Fruit fly (Drosophila melanogaster) whole organism, embryonic: ENCODE results near the gene CG13409.

Experiments used
- Antp ChIP-seq: fragments of 200-800 bp; sonication (Bioruptor generic); optimal IDR thresholded peaks from 3 replicates; lab custom pipeline; 2016; ENCODE audit warnings: missing biosample characterization, missing genetic modification characterization
- Blimp-1 ChIP-seq: fragments of 200-800 bp; sonication (Bioruptor generic); optimal IDR thresholded peaks from 3 replicates; lab custom pipeline; 2018; ENCODE audit warnings: missing biosample characterization, missing genetic modification characterization, mild to moderate bottlenecking, moderate library complexity, missing genetic modification reagents
- CG10979 ChIP-seq: fragments of 200-800 bp; sonication (Bioruptor generic); optimal IDR thresholded peaks from 2 replicates; lab custom pipeline; 2018; ENCODE audit warnings: missing biosample characterization, mild to moderate bottlenecking, missing genetic modification characterization, moderate library complexity
- CG11504 ChIP-seq: fragments of 200-800 bp; sonication (Bioruptor generic); optimal IDR thresholded peaks from 3 replicates; lab custom pipeline; 2019; ENCODE audit warnings: missing biosample characterization, mild to moderate bottlenecking, missing genetic modification characterization, moderate library complexity
- CG13296 ChIP-seq: fragments of 200-800 bp; sonication (Bioruptor generic); optimal IDR thresholded peaks from 3 replicates; lab custom pipeline; 2018; ENCODE audit warnings: missing biosample characterization, mild to moderate bottlenecking, missing genetic modification characterization
- CG15073 ChIP-seq: fragments of 200-800 bp; sonication (Bioruptor generic); optimal IDR thresholded peaks from 2 replicates; lab custom pipeline; 2016; ENCODE audit warnings: missing biosample characterization, missing genetic modification characterization
- CG18262 ChIP-seq: fragments of 200-800 bp; optimal IDR thresholded peaks from 3 replicates; lab custom pipeline; 2019; ENCODE audit warnings: missing biosample characterization, mild to moderate bottlenecking, missing genetic modification characterization, moderate library complexity
- CG2116 ChIP-seq: fragments of 200-800 bp; sonication (Bioruptor generic); optimal IDR thresholded peaks from 3 replicates; lab custom pipeline; 2018; ENCODE audit warnings: missing biosample characterization, mild to moderate bottlenecking, missing genetic modification characterization
- CG2678 ChIP-seq: fragments of 200-800 bp; sonication (Bioruptor generic); optimal IDR thresholded peaks from 3 replicates; lab custom pipeline; 2019; ENCODE audit warnings: missing biosample characterization, mild to moderate bottlenecking, missing genetic modification characterization, moderate library complexity
- CG30020 ChIP-seq: fragments of 200-800 bp; optimal IDR thresholded peaks from 2 replicates; lab custom pipeline; 2019; ENCODE audit warnings: missing biosample characterization, mild to moderate bottlenecking, missing genetic modification characterization, moderate library complexity
- CG3163 ChIP-seq: fragments of 200-800 bp; sonication (Bioruptor generic); optimal IDR thresholded peaks from 3 replicates; lab custom pipeline; 2016; ENCODE audit warnings: missing biosample characterization, missing genetic modification characterization
- CG32532 ChIP-seq: fragments of 200-800 bp; sonication (Bioruptor generic); IDR thresholded peaks from 2 replicates; pipeline ENCODE4 v1.3.6; 2022; ENCODE audit warnings: missing biosample characterization, missing genetic modification characterization
- CG34224 ChIP-seq: fragments of 200-800 bp; sonication (Bioruptor generic); IDR thresholded peaks from 3 replicates; pipeline ENCODE4 v1.3.6; 2022; ENCODE audit warnings: missing biosample characterization, missing genetic modification characterization; ENCODE audit not compliant: partially characterized antibody
- CG3847 ChIP-seq: fragments of 200-800 bp; sonication (Bioruptor generic); IDR thresholded peaks from 2 replicates; pipeline ENCODE4 v1.3.6; 2022; ENCODE audit warnings: missing biosample characterization, missing genetic modification characterization
- CG4360 ChIP-seq: fragments of 200-800 bp; sonication (Bioruptor generic); IDR thresholded peaks from 2 replicates; pipeline ENCODE4 v1.3.6; 2022; ENCODE audit warnings: missing biosample characterization, missing genetic modification characterization
- CG6254 ChIP-seq: fragments of 200-800 bp; sonication (Bioruptor generic); optimal IDR thresholded peaks from 3 replicates; lab custom pipeline; 2017; ENCODE audit warnings: mild to moderate bottlenecking, missing biosample characterization, missing genetic modification reagents, missing genetic modification characterization
- CG6683 ChIP-seq: fragments of 200-800 bp; sonication (Bioruptor generic); optimal IDR thresholded peaks from 2 replicates; lab custom pipeline; 2017; ENCODE audit warnings: missing biosample characterization, mild to moderate bottlenecking, missing genetic modification characterization, missing genetic modification reagents
- CG7556 ChIP-seq: fragments of 200-800 bp; sonication (Bioruptor generic); optimal IDR thresholded peaks from 2 replicates; lab custom pipeline; 2017; ENCODE audit warnings: missing biosample characterization, mild to moderate bottlenecking, missing genetic modification characterization
- CG8388 ChIP-seq: fragments of 200-800 bp; sonication (Bioruptor generic); optimal IDR thresholded peaks from 2 replicates; lab custom pipeline; 2019; ENCODE audit warnings: missing biosample characterization, mild to moderate bottlenecking, missing genetic modification characterization, moderate library complexity
- CG9932 ChIP-seq: fragments of 200-800 bp; sonication (Bioruptor generic); IDR thresholded peaks from 2 replicates; pipeline ENCODE4 v1.3.6; 2022; ENCODE audit warnings: missing biosample characterization, missing genetic modification characterization
- CHES-1-like ChIP-seq: fragments of 200-800 bp; sonication (Bioruptor generic); optimal IDR thresholded peaks from 2 replicates; lab custom pipeline; 2016; ENCODE audit warnings: missing biosample characterization, missing genetic modification characterization
- Camta ChIP-seq: fragments of 200-800 bp; sonication (Bioruptor generic); optimal IDR thresholded peaks from 2 replicates; lab custom pipeline; 2016; ENCODE audit warnings: missing biosample characterization, missing genetic modification characterization
- Deaf1 ChIP-seq: fragments of 200-800 bp; optimal IDR thresholded peaks from 3 replicates; lab custom pipeline; 2019; ENCODE audit warnings: missing biosample characterization, mild to moderate bottlenecking, missing genetic modification characterization, moderate library complexity
- Hand ChIP-seq: fragments of 200-800 bp; sonication (Bioruptor generic); optimal IDR thresholded peaks from 2 replicates; lab custom pipeline; 2017; ENCODE audit warnings: mild to moderate bottlenecking, missing biosample characterization, missing genetic modification reagents, missing genetic modification characterization
- MESR4 ChIP-seq: fragments of 200-800 bp; sonication (Bioruptor generic); optimal IDR thresholded peaks from 2 replicates; lab custom pipeline; 2018; ENCODE audit warnings: missing biosample characterization, mild to moderate bottlenecking, missing genetic modification characterization, moderate library complexity
- MTF-1 ChIP-seq: fragments of 200-800 bp; sonication (Bioruptor generic); optimal IDR thresholded peaks from 2 replicates; lab custom pipeline; 2018; ENCODE audit warnings: missing biosample characterization, mild to moderate bottlenecking, missing genetic modification characterization, borderline replicate concordance
- NC2α ChIP-seq: fragments of 200-800 bp; sonication (Bioruptor generic); optimal IDR thresholded peaks from 2 replicates; lab custom pipeline; 2016; ENCODE audit warnings: missing biosample characterization, missing genetic modification characterization
- Pdp1 ChIP-seq, 2 experiments: fragments of 200-800 bp; sonication (Bioruptor generic); optimal IDR thresholded peaks; 3 replicates each; lab custom pipeline; 2016; ENCODE audit warnings: missing biosample characterization in 2 of 2, missing genetic modification characterization in 2 of 2, mild to moderate bottlenecking in 1 of 2, moderate library complexity in 1 of 2
- Ptx1 ChIP-seq: fragments of 200-800 bp; sonication (Bioruptor generic); IDR thresholded peaks from 2 replicates; pipeline ENCODE4 v1.3.6; 2022; ENCODE audit warnings: missing biosample characterization, missing genetic modification characterization
- Sox100B ChIP-seq: fragments of 200-800 bp; sonication (Bioruptor generic); optimal IDR thresholded peaks from 3 replicates; lab custom pipeline; 2018; ENCODE audit warnings: missing biosample characterization, mild to moderate bottlenecking, missing genetic modification characterization
- Sry-β ChIP-seq: fragments of 200-800 bp; sonication (Bioruptor generic); optimal IDR thresholded peaks from 2 replicates; lab custom pipeline; 2018; ENCODE audit warnings: missing biosample characterization, mild to moderate bottlenecking, missing genetic modification characterization, moderate library complexity
- Sry-δ ChIP-seq: fragments of 200-800 bp; sonication (Bioruptor generic); optimal IDR thresholded peaks from 2 replicates; lab custom pipeline; 2016; ENCODE audit warnings: missing biosample characterization, missing genetic modification characterization
- Vsx1 ChIP-seq: fragments of 200-800 bp; sonication (Bioruptor generic); optimal IDR thresholded peaks from 2 replicates; lab custom pipeline; 2017; ENCODE audit warnings: missing biosample characterization, mild to moderate bottlenecking, missing genetic modification characterization, missing genetic modification reagents
- abd-A ChIP-seq: fragments of 200-800 bp; sonication (Bioruptor generic); optimal IDR thresholded peaks from 3 replicates; lab custom pipeline; 2019; ENCODE audit warnings: missing biosample characterization, mild to moderate bottlenecking, missing genetic modification characterization, moderate library complexity
- cad ChIP-seq: fragments of >200 bp; optimal IDR thresholded peaks from 2 replicates; lab custom pipeline; 2017; ENCODE audit warnings: missing biosample characterization, missing genetic modification characterization
- chm ChIP-seq: fragments of 200-800 bp; sonication (Bioruptor generic); IDR thresholded peaks from 2 replicates; pipeline ENCODE4 v1.3.6; 2022; ENCODE audit warnings: missing biosample characterization, missing genetic modification characterization
- fd102C ChIP-seq: fragments of 200-800 bp; sonication (Bioruptor generic); optimal IDR thresholded peaks from 2 replicates; lab custom pipeline; 2018; ENCODE audit warnings: missing biosample characterization, mild to moderate bottlenecking, missing genetic modification characterization, moderate library complexity
- lilli ChIP-seq: fragments of 200-800 bp; sonication (Bioruptor generic); optimal IDR thresholded peaks from 3 replicates; lab custom pipeline; 2016; ENCODE audit warnings: missing biosample characterization, missing genetic modification characterization
- sd ChIP-seq: fragments of 200-800 bp; sonication (Bioruptor generic); optimal IDR thresholded peaks from 3 replicates; lab custom pipeline; 2018; ENCODE audit warnings: missing biosample characterization, mild to moderate bottlenecking, missing genetic modification characterization, moderate library complexity
- slbo ChIP-seq: fragments of 200-800 bp; sonication (Bioruptor generic); IDR thresholded peaks from 2 replicates; pipeline ENCODE4 v1.3.6; 2022; ENCODE audit warnings: missing biosample characterization, missing genetic modification characterization
- so ChIP-seq: fragments of 200-800 bp; sonication (Bioruptor generic); IDR thresholded peaks from 3 replicates; pipeline ENCODE4 v1.3.6; 2022; ENCODE audit warnings: missing biosample characterization, missing genetic modification characterization
- stc ChIP-seq: fragments of 200-800 bp; sonication (Bioruptor generic); IDR thresholded peaks from 2 replicates; pipeline ENCODE4 v1.3.6; 2022; ENCODE audit warnings: missing biosample characterization, missing genetic modification characterization
- tll ChIP-seq, 2 experiments: fragments of 200-800 bp in 1 of 2; fragments of >200 bp in 1 of 2; sonication (Bioruptor generic) in 1 of 2; optimal IDR thresholded peaks; 2 replicates each; lab custom pipeline; 2017 to 2019; ENCODE audit warnings: missing biosample characterization in 2 of 2, missing genetic modification characterization in 2 of 2, mild to moderate bottlenecking in 1 of 2, moderate library complexity in 1 of 2
- wek ChIP-seq: fragments of 200-800 bp; sonication (Bioruptor generic); optimal IDR thresholded peaks from 3 replicates; lab custom pipeline; 2018; ENCODE audit warnings: missing biosample characterization, mild to moderate bottlenecking, missing genetic modification characterization, moderate library complexity
- wor ChIP-seq: fragments of 200-800 bp; sonication (Bioruptor generic); IDR thresholded peaks from 2 replicates; pipeline ENCODE4 v1.3.6; 2022; ENCODE audit warnings: missing biosample characterization, missing genetic modification characterization
- zen ChIP-seq: fragments of 200-800 bp; sonication (Bioruptor generic); optimal IDR thresholded peaks from 3 replicates; lab custom pipeline; 2018; ENCODE audit warnings: missing biosample characterization, mild to moderate bottlenecking, missing genetic modification characterization, moderate library complexity
- zfh1 ChIP-seq: fragments of 200-800 bp; sonication (Bioruptor generic); IDR thresholded peaks from 3 replicates; pipeline ENCODE4 v1.3.6; 2022; ENCODE audit warnings: missing biosample characterization, missing genetic modification characterization

CG13409 gene

DNA sequence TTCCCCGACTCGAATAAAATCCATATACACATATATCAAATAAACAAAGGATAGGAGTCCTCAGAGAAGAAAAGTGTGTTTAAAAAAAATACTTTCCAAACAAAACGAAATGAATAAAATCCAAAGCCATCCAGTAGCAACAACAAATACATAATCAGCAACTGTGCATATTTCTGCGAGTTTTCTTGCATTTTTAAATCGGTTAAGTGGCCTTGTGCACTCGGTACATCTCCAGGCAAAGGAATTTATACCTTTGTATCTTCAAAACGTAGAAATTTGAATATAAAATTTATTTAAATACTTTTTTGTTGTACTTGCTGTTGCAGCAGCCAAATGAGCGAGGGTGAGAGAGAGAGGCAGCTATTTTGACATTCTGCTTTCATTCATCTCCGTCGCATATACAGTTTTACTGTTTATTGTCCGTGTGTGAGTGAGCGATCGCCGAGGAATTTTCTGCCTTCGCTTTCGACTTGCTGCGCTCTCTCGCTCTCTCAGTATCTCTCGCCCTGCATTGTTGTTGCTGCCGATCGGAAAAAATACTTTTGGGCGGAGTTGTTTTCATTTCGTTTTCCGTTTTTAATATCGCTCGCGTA is 10.7 kb upstream of the CG13409 start (continued):
- TF ChIP-seq MESR4 (GFP tag; lab: Kevin White, UChicago) = no peak
- no peak for TF ChIP-seq CG9932
- no peak for TF ChIP-seq so (GFP tag; lab: Robert Waterston, UW)
- no peak for TF ChIP-seq wor
- peak; percentile 2 for TF ChIP-seq Deaf1 (tag; lab: Kevin White, UChicago)
- peak; percentile 72 for TF ChIP-seq CG4360 (GFP tag; lab: Robert Waterston, UW)
- peak; percentile 24 for TF ChIP-seq CG3163 (GFP tag; lab: Kevin White, UChicago)
- no peak for TF ChIP-seq CG11504
- TF ChIP-seq stc (GFP tag; lab: Robert Waterston, UW) = no peak
- peak; percentile 95 for TF ChIP-seq sd

DNA sequence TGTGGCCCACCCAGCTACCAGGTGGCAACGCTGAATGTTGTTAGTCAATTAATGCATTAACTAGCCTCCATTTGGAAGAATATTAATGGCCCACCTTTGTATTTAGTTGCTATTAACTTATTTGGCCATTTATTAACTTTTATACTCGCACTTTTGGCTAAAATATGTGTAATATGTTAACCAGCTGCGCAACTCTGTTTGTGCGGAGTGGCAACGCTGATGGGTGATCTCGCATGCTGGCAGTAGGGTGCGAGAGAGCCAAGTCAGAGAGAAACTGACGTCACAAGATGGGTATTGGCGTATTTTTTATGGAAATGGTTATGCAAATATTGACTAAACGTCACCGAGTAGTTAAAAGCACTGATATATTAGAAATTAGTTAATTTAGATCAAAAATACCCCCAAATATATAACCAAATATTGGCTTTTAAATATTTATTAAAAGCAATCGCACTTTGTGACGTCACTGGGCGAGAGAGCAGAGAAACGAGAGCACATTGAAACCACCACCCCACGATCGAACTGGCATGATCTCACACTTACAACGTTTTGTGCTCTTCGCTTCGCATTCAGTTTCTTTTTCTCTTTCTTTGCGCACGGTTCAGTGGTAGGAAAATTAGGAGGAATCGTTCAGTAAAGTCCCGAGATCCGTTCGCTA is 10.1 kb upstream of the CG13409 start, which contains the start of gene how:
Gene how (plus strand): TSS at position 567 of the 658 bp plus-strand sequence.
- TF ChIP-seq Ptx1 (GFP tag; lab: Robert Waterston, UW) (peak; percentile 53), wek (GFP tag; lab: Kevin White, UChicago) (no peak), CG15073 (no peak), CG10979 (tag; lab: Kevin White, UChicago) (peak; percentile 14), CG3847 (GFP tag; lab: Robert Waterston, UW) (peak; percentile 67), MTF-1 (GFP tag; lab: Kevin White, UChicago) (peak; percentile 91), CG30020 (peak; percentile 22), fd102C (GFP tag; lab: Kevin White, UChicago) (no peak), CG13296 (peak; percentile 8), CG2116 (GFP tag; lab: Kevin White, UChicago) (peak; percentile 87), Sry-δ (peak; percentile 34), Blimp-1 (GFP tag; lab: Kevin White, UChicago) (peak; percentile 17), chm (peak; percentile 83), zen (tag; lab: Kevin White, UChicago) (peak; percentile 1), abd-A (peak; percentile 33), CG8388 (peak; percentile 8), CG6683 (no peak), Sry-β (GFP tag; lab: Kevin White, UChicago) (peak; percentile 79), Vsx1 (GFP tag; lab: Kevin White, UChicago) (no peak), slbo (GFP tag; lab: Robert Waterston, UW) (peak; percentile 38; the same call in 1 of the 2 replicates), Sox100B (GFP tag; lab: Kevin White, UChicago) (peak; percentile 20), CG18262 (tag; lab: Kevin White, UChicago) (peak; percentile 48), Pdp1 (GFP tag; optimal IDR thresholded peaks at IDR 0.05; lab: Kevin White, UChicago) (peak; percentile 32 to 33), CG34224 (peak; percentile 48; the same call in 1 of the 3 replicates), Hand (GFP tag; lab: Kevin White, UChicago) (peak; percentile 24), CG7556 (GFP tag; lab: Kevin White, UChicago) (peak; percentile 2), Antp (GFP tag; lab: Kevin White, UChicago) (peak; percentile 23), Camta (GFP tag; lab: Kevin White, UChicago) (peak; percentile 41), zfh1 (GFP tag; lab: Robert Waterston, UW) (peak; percentile 41; the same call in 1 of the 3 replicates), CG32532 (GFP tag; lab: Robert Waterston, UW) (0 out of 2 replicates have a peak, but pooled peaks have one; percentile 5), NC2α (GFP tag; lab: Kevin White, UChicago) (peak; percentile 20), tll (GFP tag; optimal IDR thresholded peaks at IDR 0.05; lab: Kevin White, UChicago) (peak in 1 of 2 experiments; percentile 95), CHES-1-like (GFP tag; lab: Kevin White, UChicago) (no peak), CG2678 (tag; lab: Kevin White, UChicago) (peak; percentile 22), cad (GFP tag; lab: Kevin White, UChicago) (no peak), CG6254 (GFP tag; lab: Kevin White, UChicago) (peak; percentile 16), lilli (GFP tag; lab: Kevin White, UChicago) (peak; percentile 45)
